In the genomic region with DNA sequence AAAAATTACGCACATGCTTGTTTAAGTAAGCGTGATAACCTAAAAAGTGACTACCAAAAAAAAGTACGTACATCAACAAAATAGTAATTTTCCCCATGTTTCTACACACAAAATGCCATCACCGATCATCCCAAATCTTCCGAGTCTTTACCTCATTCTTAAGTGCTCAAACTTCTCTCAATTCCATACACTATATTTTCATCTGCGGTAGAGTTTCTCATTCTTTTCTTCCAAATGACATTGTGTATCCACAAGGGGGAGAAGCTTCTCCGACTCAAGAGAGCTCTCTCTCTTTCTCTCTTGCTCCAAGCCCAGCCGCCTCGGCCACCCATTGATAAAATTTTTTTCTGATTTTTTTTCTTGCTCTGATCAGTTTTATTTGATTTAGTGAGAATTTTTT, we compare ENCODE assay signal across 3 worm cellular contexts.
A peak's percentile ranks its signal among the peaks of the same experiment; 100 is the strongest.
TF ChIP-seq lines count a peak whose summit lies in the region.

A gene (plus strand): TSS at position 301 of the 400 bp plus-strand sequence.

TF ChIP-seq in whole organism, L1 larva, 84 proteins besides CTCF, POLR2A, EP300 and RAD21:
- TF ChIP-seq elt-3 (tag; optimal IDR thresholded peaks at IDR 0.05; lab: Kevin White, UChicago) (no peak), ztf-11 (tag; optimal IDR thresholded peaks at IDR 0.05; lab: Kevin White, UChicago) (no peak), rnt-1 (tag; optimal IDR thresholded peaks at IDR 0.05; lab: Kevin White, UChicago) (peak; percentile 37), ceh-82 (tag; optimal IDR thresholded peaks at IDR 0.05; lab: Kevin White, UChicago) (no peak), fkh-10 (GFP tag; optimal IDR thresholded peaks at IDR 0.05; lab: Kevin White, UChicago) (no peak), sup-37 (GFP tag; optimal IDR thresholded peaks at IDR 0.05; lab: Kevin White, UChicago) (no peak), efl-1 (optimal IDR thresholded peaks at IDR 0.05; lab: Kevin White, UChicago) (no peak), efl-1 (GFP tag; optimal IDR thresholded peaks at IDR 0.05 in 1 of 2; lab: Kevin White, UChicago) (peak in 1 of 2 experiments; percentile 86), nhr-19 (GFP tag; conservative IDR thresholded peaks at IDR 0.05; lab: Robert Waterston, UW) (no peak), mab-9 (GFP tag; IDR thresholded peaks at IDR 0.05; lab: Robert Waterston, UW) (no peak), ceh-8 (GFP tag; optimal IDR thresholded peaks at IDR 0.05; lab: Kevin White, UChicago) (no peak), nhr-77 (tag; optimal IDR thresholded peaks at IDR 0.05; lab: Kevin White, UChicago) (peak; percentile 4), nhr-84 (tag; optimal IDR thresholded peaks at IDR 0.05; lab: Kevin White, UChicago) (no peak), ceh-90 (tag; optimal IDR thresholded peaks at IDR 0.05; lab: Kevin White, UChicago) (no peak), grh-1 (GFP tag; IDR thresholded peaks at IDR 0.05; lab: Robert Waterston, UW) (no peak), nhr-28 (tag; optimal IDR thresholded peaks at IDR 0.05; lab: Kevin White, UChicago) (no peak)
TF ChIP-seq in whole organism, L1 larva: peak in this region for 3.

TF ChIP-seq in whole organism, L3 larva, 47 proteins besides CTCF, POLR2A, EP300 and RAD21:
- peak; percentile 18 for TF ChIP-seq pha-4 (tag; optimal IDR thresholded peaks at IDR 0.05; lab: Kevin White, UChicago)
- TF ChIP-seq nhr-28 (tag; optimal IDR thresholded peaks at IDR 0.05; lab: Kevin White, UChicago) = no peak

TF ChIP-seq in whole organism, L4 larva, 104 proteins besides CTCF, POLR2A, EP300 and RAD21:
- TF ChIP-seq hif-1 (tag; optimal IDR thresholded peaks at IDR 0.05; lab: Kevin White, UChicago) = no peak
- no peak for TF ChIP-seq ztf-11 (tag; optimal IDR thresholded peaks at IDR 0.05; lab: Kevin White, UChicago)
- 0 out of 2 replicates have a peak, but pooled peaks have one; percentile 25 for TF ChIP-seq pha-4 (GFP tag; IDR thresholded peaks at IDR 0.05; lab: Robert Waterston, UW)
- no peak for TF ChIP-seq pha-4 (tag; optimal IDR thresholded peaks at IDR 0.05; lab: Kevin White, UChicago)
- no peak for TF ChIP-seq lin-39 (tag; optimal IDR thresholded peaks at IDR 0.05; lab: Kevin White, UChicago)
- no peak for TF ChIP-seq nhr-42 (GFP tag; IDR thresholded peaks at IDR 0.05; lab: Robert Waterston, UW)
- TF ChIP-seq duxl-1 (tag; optimal IDR thresholded peaks at IDR 0.05; lab: Kevin White, UChicago; ENCODE audit: poor library complexity) = no peak
